Fruit fly (Drosophila melanogaster) whole organism, embryonic: ENCODE results near the gene CG3726.

ENCODE experiments used
- Adf1 ChIP-seq: fragments of 200-800 bp; sonication (Bioruptor generic); IDR thresholded peaks from 2 replicates; pipeline ENCODE4 v1.3.6; 2022; ENCODE audit warnings: missing biosample characterization, missing genetic modification characterization
- CG11247 ChIP-seq: fragments of 200-800 bp; sonication (Bioruptor generic); IDR thresholded peaks from 2 replicates; pipeline ENCODE4 v1.3.6; 2022; ENCODE audit warnings: missing biosample characterization, missing genetic modification characterization
- CG12104 ChIP-seq: fragments of 200-800 bp; sonication (Bioruptor generic); optimal IDR thresholded peaks from 3 replicates; lab custom pipeline; 2016; ENCODE audit warnings: missing biosample characterization, missing genetic modification characterization
- CG18262 ChIP-seq: fragments of 200-800 bp; optimal IDR thresholded peaks from 3 replicates; lab custom pipeline; 2019; ENCODE audit warnings: missing biosample characterization, mild to moderate bottlenecking, missing genetic modification characterization, moderate library complexity
- CG18599 ChIP-seq: fragments of 200-800 bp; sonication (Bioruptor generic); optimal IDR thresholded peaks from 3 replicates; lab custom pipeline; 2017; ENCODE audit warnings: missing biosample characterization, missing genetic modification characterization, mild to moderate bottlenecking, moderate library complexity, missing genetic modification reagents
- CG2889 ChIP-seq: fragments of 200-800 bp; sonication (Bioruptor generic); IDR thresholded peaks from 3 replicates; pipeline ENCODE4 v1.3.6; 2022; ENCODE audit warnings: missing biosample characterization, missing genetic modification characterization
- CG32532 ChIP-seq: fragments of 200-800 bp; sonication (Bioruptor generic); IDR thresholded peaks from 2 replicates; pipeline ENCODE4 v1.3.6; 2022; ENCODE audit warnings: missing biosample characterization, missing genetic modification characterization
- CG3281 ChIP-seq: fragments of 200-800 bp; sonication (Bioruptor generic); optimal IDR thresholded peaks from 3 replicates; lab custom pipeline; 2017; ENCODE audit warnings: missing biosample characterization, mild to moderate bottlenecking, missing genetic modification characterization
- CG34422 ChIP-seq: fragments of 200-800 bp; sonication (Bioruptor generic); IDR thresholded peaks from 3 replicates; pipeline ENCODE4 v1.3.6; 2022; ENCODE audit warnings: missing biosample characterization, missing genetic modification characterization
- CG4820 ChIP-seq: fragments of 200-800 bp; sonication (Bioruptor generic); optimal IDR thresholded peaks from 3 replicates; lab custom pipeline; 2016; ENCODE audit warnings: missing biosample characterization, missing genetic modification characterization
- CG4854 ChIP-seq: fragments of 200-800 bp; sonication (Bioruptor generic); optimal IDR thresholded peaks from 2 replicates; lab custom pipeline; 2016; ENCODE audit warnings: missing biosample characterization, missing genetic modification characterization, inconsistent platforms
- CG6765 ChIP-seq: fragments of 200-800 bp; sonication (Bioruptor generic); optimal IDR thresholded peaks from 3 replicates; lab custom pipeline; 2017; ENCODE audit warnings: missing biosample characterization, mild to moderate bottlenecking, missing genetic modification characterization
- CG6791 ChIP-seq: fragments of 200-800 bp; sonication (Bioruptor generic); IDR thresholded peaks from 3 replicates; pipeline ENCODE4 v1.3.6; 2022; ENCODE audit warnings: missing biosample characterization, missing genetic modification characterization; ENCODE audit not compliant: partially characterized antibody
- CG7372 ChIP-seq: fragments of 200-800 bp; sonication (Bioruptor generic); IDR thresholded peaks from 2 replicates; pipeline ENCODE4 v1.3.6; 2022; ENCODE audit warnings: missing biosample characterization, missing genetic modification characterization
- D19B ChIP-seq: fragments of 200-800 bp; sonication (Bioruptor generic); optimal IDR thresholded peaks from 2 replicates; lab custom pipeline; 2017; ENCODE audit warnings: missing biosample characterization, mild to moderate bottlenecking, missing genetic modification characterization
- Dad ChIP-seq: fragments of 200-800 bp; sonication (Bioruptor generic); optimal IDR thresholded peaks from 3 replicates; lab custom pipeline; 2016; ENCODE audit warnings: missing biosample characterization, missing genetic modification characterization
- Doc2 ChIP-seq: fragments of 200-800 bp; sonication (Bioruptor generic); IDR thresholded peaks from 2 replicates; pipeline ENCODE4 v1.3.6; 2022; ENCODE audit warnings: missing biosample characterization, missing genetic modification characterization
- Hmr ChIP-seq: fragments of 200-800 bp; sonication (Bioruptor generic); optimal IDR thresholded peaks from 3 replicates; lab custom pipeline; 2017; ENCODE audit warnings: mild to moderate bottlenecking, missing biosample characterization, missing genetic modification reagents, missing genetic modification characterization
- NC2α ChIP-seq: fragments of 200-800 bp; sonication (Bioruptor generic); optimal IDR thresholded peaks from 2 replicates; lab custom pipeline; 2016; ENCODE audit warnings: missing biosample characterization, missing genetic modification characterization
- Oaz ChIP-seq: fragments of 200-800 bp; sonication (Bioruptor generic); IDR thresholded peaks from 2 replicates; pipeline ENCODE4 v1.3.6; 2022; ENCODE audit warnings: missing biosample characterization, missing genetic modification characterization
- Trl ChIP-seq, 3 experiments: fragments of >200 bp in 2 of 3; fragments of 200-800 bp in 1 of 3; sonication (Bioruptor generic) in 1 of 3; optimal IDR thresholded peaks; 2 replicates in 1 of 3; 3 replicates in 2 of 3; lab custom pipeline; 2016 to 2017; ENCODE audit warnings: missing biosample characterization in 1 of 3, missing genetic modification characterization in 1 of 3
- YL-1 ChIP-seq: fragments of 200-800 bp; sonication (Bioruptor generic); optimal IDR thresholded peaks from 3 replicates; lab custom pipeline; 2017; ENCODE audit warnings: missing biosample characterization, mild to moderate bottlenecking, missing genetic modification characterization
- abd-A ChIP-seq: fragments of 200-800 bp; sonication (Bioruptor generic); optimal IDR thresholded peaks from 3 replicates; lab custom pipeline; 2019; ENCODE audit warnings: missing biosample characterization, mild to moderate bottlenecking, missing genetic modification characterization, moderate library complexity
- bsh ChIP-seq, 2 experiments: fragments of 200-800 bp; sonication (Bioruptor generic); optimal IDR thresholded peaks; 2 replicates each; lab custom pipeline; 2017 to 2018; ENCODE audit warnings: mild to moderate bottlenecking in 2 of 2, missing biosample characterization in 2 of 2, missing genetic modification characterization in 2 of 2, moderate library complexity in 1 of 2
- cg ChIP-seq: fragments of 200-800 bp; sonication (Bioruptor generic); optimal IDR thresholded peaks from 3 replicates; lab custom pipeline; 2019; ENCODE audit warnings: missing biosample characterization, mild to moderate bottlenecking, missing genetic modification characterization, moderate library complexity
- chinmo ChIP-seq: fragments of 200-800 bp; sonication (Bioruptor generic); IDR thresholded peaks from 4 replicates; pipeline ENCODE4 v1.3.6; 2022; ENCODE audit warnings: missing biosample characterization, missing genetic modification characterization; ENCODE audit not compliant: partially characterized antibody
- chn ChIP-seq: fragments of 200-800 bp; sonication (Bioruptor generic); optimal IDR thresholded peaks from 2 replicates; lab custom pipeline; 2016; ENCODE audit warnings: missing biosample characterization, missing genetic modification characterization
- ewg ChIP-seq: fragments of 200-800 bp; sonication (Bioruptor generic); optimal IDR thresholded peaks from 3 replicates; lab custom pipeline; 2017; ENCODE audit warnings: mild to moderate bottlenecking, missing biosample characterization, missing genetic modification reagents, missing genetic modification characterization
- ftz-f1 ChIP-seq: fragments of 200-800 bp; sonication (Bioruptor generic); optimal IDR thresholded peaks from 2 replicates; lab custom pipeline; 2016; ENCODE audit warnings: missing biosample characterization, missing genetic modification characterization
- grau ChIP-seq: fragments of 200-800 bp; optimal IDR thresholded peaks from 3 replicates; lab custom pipeline; 2019; ENCODE audit warnings: missing biosample characterization, mild to moderate bottlenecking, missing genetic modification characterization, moderate library complexity
- ind ChIP-seq: fragments of 200-800 bp; sonication (Bioruptor generic); optimal IDR thresholded peaks from 3 replicates; lab custom pipeline; 2016; ENCODE audit warnings: missing biosample characterization, missing genetic modification characterization
- inv ChIP-seq: fragments of 200-800 bp; sonication (Bioruptor generic); IDR thresholded peaks from 2 replicates; pipeline ENCODE4 v1.3.6; 2022; ENCODE audit warnings: missing biosample characterization, missing genetic modification characterization; ENCODE audit not compliant: partially characterized antibody
- jumu ChIP-seq: fragments of 200-800 bp; sonication (Bioruptor generic); optimal IDR thresholded peaks from 3 replicates; lab custom pipeline; 2016; ENCODE audit warnings: missing biosample characterization, missing genetic modification characterization
- ken ChIP-seq: fragments of 200-800 bp; sonication (Bioruptor generic); IDR thresholded peaks from 3 replicates; pipeline ENCODE4 v1.3.6; 2022; ENCODE audit warnings: missing biosample characterization, missing genetic modification characterization
- klu ChIP-seq: fragments of 200-800 bp; sonication (Bioruptor generic); IDR thresholded peaks from 2 replicates; pipeline ENCODE4 v1.3.6; 2022; ENCODE audit warnings: missing biosample characterization, missing genetic modification characterization
- lab ChIP-seq: fragments of 200-800 bp; sonication (Bioruptor generic); optimal IDR thresholded peaks from 3 replicates; lab custom pipeline; 2017; ENCODE audit warnings: missing biosample characterization, missing genetic modification characterization, mild to moderate bottlenecking, moderate library complexity, missing genetic modification reagents
- lola ChIP-seq, 3 experiments: fragments of >200 bp in 2 of 3; fragments of 200-800 bp in 1 of 3; sonication (Bioruptor generic) in 1 of 3; optimal IDR thresholded peaks; 2 replicates each; lab custom pipeline; 2017 to 2019; ENCODE audit warnings: missing biosample characterization in 3 of 3, missing genetic modification characterization in 3 of 3, mild to moderate bottlenecking in 1 of 3, moderate library complexity in 1 of 3
- nerfin-1 ChIP-seq: fragments of 200-800 bp; sonication (Bioruptor generic); optimal IDR thresholded peaks from 3 replicates; lab custom pipeline; 2019; ENCODE audit warnings: missing biosample characterization, mild to moderate bottlenecking, missing genetic modification characterization, moderate library complexity
- otp ChIP-seq: fragments of 200-800 bp; sonication (Bioruptor generic); IDR thresholded peaks from 3 replicates; pipeline ENCODE4, ENCODE4 v1.3.6; 2022; ENCODE audit warnings: missing biosample characterization, missing genetic modification characterization
- pros ChIP-seq: fragments of 200-800 bp; sonication (Bioruptor generic); optimal IDR thresholded peaks from 3 replicates; lab custom pipeline; 2019; ENCODE audit warnings: missing biosample characterization, mild to moderate bottlenecking, missing genetic modification characterization, moderate library complexity
- scrt ChIP-seq: fragments of 200-800 bp; sonication (Bioruptor generic); optimal IDR thresholded peaks from 2 replicates; lab custom pipeline; 2018; ENCODE audit warnings: missing biosample characterization, mild to moderate bottlenecking, missing genetic modification characterization, moderate library complexity
- sens ChIP-seq: fragments of 200-800 bp; sonication (Bioruptor generic); peaks from one replicate; lab custom pipeline; 2016; ENCODE audit warnings: missing biosample characterization, missing genetic modification characterization
- seq ChIP-seq: fragments of 200-800 bp; sonication (Bioruptor generic); IDR thresholded peaks from 2 replicates; pipeline ENCODE4 v1.3.6; 2022; ENCODE audit warnings: missing biosample characterization, missing genetic modification characterization
- tgo ChIP-seq: fragments of 200-800 bp; sonication (Bioruptor generic); IDR thresholded peaks from 3 replicates; pipeline ENCODE4 v1.3.6; 2022; ENCODE audit warnings: missing biosample characterization, missing genetic modification characterization
- zen ChIP-seq: fragments of 200-800 bp; sonication (Bioruptor generic); optimal IDR thresholded peaks from 3 replicates; lab custom pipeline; 2018; ENCODE audit warnings: missing biosample characterization, mild to moderate bottlenecking, missing genetic modification characterization, moderate library complexity
- zen2 ChIP-seq: fragments of 200-800 bp; sonication (Bioruptor generic); IDR thresholded peaks from 3 replicates; pipeline ENCODE4 v1.3.6; 2022; ENCODE audit warnings: missing biosample characterization, missing genetic modification characterization; ENCODE audit not compliant: partially characterized antibody

CG3726 gene

DNA sequence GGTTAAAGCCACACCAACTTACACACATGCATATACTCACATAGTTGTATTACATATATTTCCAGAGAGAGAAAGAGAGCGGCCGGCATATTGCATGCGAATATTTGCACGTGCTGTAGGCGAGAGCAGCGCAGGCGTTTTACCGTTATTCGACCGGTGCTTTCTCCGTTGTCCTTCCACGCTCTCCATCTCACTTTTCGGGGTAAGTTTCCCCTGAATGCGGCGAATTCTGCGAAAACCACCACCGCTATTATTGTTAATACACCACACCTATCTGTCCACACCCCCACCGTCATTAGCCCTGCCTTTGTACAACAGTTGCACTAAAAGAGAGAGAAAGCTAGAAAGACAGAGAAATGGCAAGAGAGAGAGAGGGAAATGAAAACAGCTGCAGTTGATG lies 31.4 kb upstream of the CG3726 start:
- no peak for TF ChIP-seq zen2
- TF ChIP-seq pros (GFP tag; lab: Kevin White, UChicago): peak; percentile 72
- peak; percentile 31 to 63 for TF ChIP-seq Trl (optimal IDR thresholded peaks at IDR 0.05; lab: Kevin White, UChicago)
- no peak for TF ChIP-seq Trl (GFP tag; optimal IDR thresholded peaks at IDR 0.05; lab: Kevin White, UChicago)
- peak; percentile 46; the same call in 1 of the 2 replicates for TF ChIP-seq seq
- TF ChIP-seq cg (GFP tag; lab: Kevin White, UChicago): peak; percentile 23
- TF ChIP-seq zen (tag; lab: Kevin White, UChicago): peak; percentile 33
- TF ChIP-seq abd-A (tag; lab: Kevin White, UChicago): peak; percentile 3
- TF ChIP-seq ken: no peak
- peak; percentile 66 for TF ChIP-seq ewg (GFP tag; lab: Kevin White, UChicago)

dm6 chrX:5885973-5886372 lies 30.9 kb upstream of the CG3726 start:
- TF ChIP-seq grau: peak; percentile 5
- no peak for TF ChIP-seq klu (GFP tag; lab: Robert Waterston, UW)
- no peak for TF ChIP-seq Hmr
- no peak for TF ChIP-seq CG32532 (GFP tag; lab: Robert Waterston, UW)
- TF ChIP-seq Doc2: no peak
- no peak for TF ChIP-seq abd-A (tag; lab: Kevin White, UChicago)
- TF ChIP-seq CG2889: no peak
- no peak for TF ChIP-seq CG34422 (GFP tag; lab: Robert Waterston, UW)
- TF ChIP-seq scrt (GFP tag; lab: Kevin White, UChicago): no peak
- TF ChIP-seq D19B (GFP tag; lab: Kevin White, UChicago): no peak
- peak; percentile 26 for TF ChIP-seq sens
- TF ChIP-seq CG4854: no peak
- TF ChIP-seq YL-1 (GFP tag; lab: Kevin White, UChicago): no peak
- peak in 1 of 2 experiments; percentile 4 for TF ChIP-seq bsh (GFP tag; optimal IDR thresholded peaks at IDR 0.05; lab: Kevin White, UChicago)
- TF ChIP-seq, all 482 proteins: peak for 3

- peak; percentile 55 for TF ChIP-seq lab
- no peak for TF ChIP-seq CG7372 (GFP tag; lab: Robert Waterston, UW)
- peak; percentile 7 for TF ChIP-seq ind (GFP tag; lab: Kevin White, UChicago)
- no peak for TF ChIP-seq CG12104 (GFP tag; lab: Kevin White, UChicago)
- peak; percentile 21 for TF ChIP-seq CG18599 (GFP tag; lab: Kevin White, UChicago)
- no peak for TF ChIP-seq Oaz (GFP tag; lab: Robert Waterston, UW)
- peak; percentile 64; the same call in 1 of the 4 replicates for TF ChIP-seq chinmo (GFP tag; lab: Robert Waterston, UW)
- TF ChIP-seq lola (GFP tag; optimal IDR thresholded peaks at IDR 0.05; lab: Kevin White, UChicago): peak in 1 of 3 experiments; percentile 30
- no peak for TF ChIP-seq Dad
- peak; percentile 4 for TF ChIP-seq jumu (GFP tag; lab: Kevin White, UChicago)
- no peak for TF ChIP-seq CG6791 (GFP tag; lab: Robert Waterston, UW)
- TF ChIP-seq CG6765 (GFP tag; lab: Kevin White, UChicago): no peak
- no peak for TF ChIP-seq NC2α (GFP tag; lab: Kevin White, UChicago)
- TF ChIP-seq CG18262 (tag; lab: Kevin White, UChicago): peak; percentile 46
- peak; percentile 2 for TF ChIP-seq chn (GFP tag; lab: Kevin White, UChicago)
- TF ChIP-seq Adf1 (GFP tag; lab: Robert Waterston, UW): no peak
- TF ChIP-seq ftz-f1 (GFP tag; lab: Kevin White, UChicago): peak; percentile 18
- no peak for TF ChIP-seq inv (GFP tag; lab: Robert Waterston, UW)
- TF ChIP-seq otp (GFP tag; lab: Robert Waterston, UW): peak; percentile 57; the same call in 2 of the 3 replicates
- no peak for TF ChIP-seq CG3281 (GFP tag; lab: Kevin White, UChicago)
- TF ChIP-seq klu (GFP tag; lab: Robert Waterston, UW): no peak
- TF ChIP-seq tgo: no peak
- no peak for TF ChIP-seq CG4820 (GFP tag; lab: Kevin White, UChicago)
- TF ChIP-seq nerfin-1 (tag; lab: Kevin White, UChicago): no peak
- 0 out of 2 replicates have a peak, but pooled peaks have one; percentile 25 for TF ChIP-seq CG11247 (GFP tag; lab: Robert Waterston, UW)
Measured at dm6 chrX:5886764-5887555, 29.9 kb upstream of the CG3726 start.
